Worm (Caenorhabditis elegans) whole organism, L4 larva: Measurements from ENCODE around the gene mrp-2.

Source experiments
- Y105C5A.15 ChIP-seq: fragments of 200-800 bp; sonication (Bioruptor generic); IDR thresholded peaks from 2 replicates; pipeline ENCODE4 v1.3.6; 2022; ENCODE audit warnings: missing genetic modification characterization, missing compliant biosample characterization
- ama-1 ChIP-seq: fragments of 150-350 bp; optimal IDR thresholded peaks from 2 replicates; lab custom pipeline; 2014; ENCODE audit warnings: inconsistent platforms, mixed read lengths
- hmg-1.1 ChIP-seq: fragments of 200-800 bp; sonication (Bioruptor generic); IDR thresholded peaks from 2 replicates; pipeline ENCODE4 v1.3.6; 2022; ENCODE audit warnings: missing genetic modification reagents, missing genetic modification characterization, missing compliant biosample characterization
- lin-1 ChIP-seq: fragments of 200-800 bp; sonication (Bioruptor generic); IDR thresholded peaks from 2 replicates; pipeline ENCODE4 v1.3.6; 2022; ENCODE audit warnings: missing genetic modification reagents, missing genetic modification characterization, missing compliant biosample characterization
- nhr-11 ChIP-seq: fragments of 150-350 bp; optimal IDR thresholded peaks from 2 replicates; lab custom pipeline; 2014; ENCODE audit warnings: missing biosample characterization, missing genetic modification characterization
- nhr-6 ChIP-seq: fragments of 150-350 bp; optimal IDR thresholded peaks from 2 replicates; lab custom pipeline; 2014; ENCODE audit warnings: missing biosample characterization, missing genetic modification characterization
- spr-3 ChIP-seq: fragments of 200-800 bp; sonication (Bioruptor generic); optimal IDR thresholded peaks from 2 replicates; lab custom pipeline; 2018; ENCODE audit warnings: mild to moderate bottlenecking, missing genetic modification characterization, missing compliant biosample characterization
- unc-39 ChIP-seq: sonication (generic microtip); optimal IDR thresholded peaks from 2 replicates; lab custom pipeline; 2017; ENCODE audit warnings: missing biosample characterization, missing genetic modification characterization
- ztf-11 ChIP-seq: fragments of 150-350 bp; optimal IDR thresholded peaks from 2 replicates; lab custom pipeline; 2014; ENCODE audit warnings: missing biosample characterization, missing genetic modification characterization

- TF ChIP-seq ztf-11 (tag; lab: Kevin White, UChicago) (no peak), Y105C5A.15 (no peak), lin-1 (GFP tag; lab: Robert Waterston, UW) (no peak), ama-1 (lab: Kevin White, UChicago) (no peak), unc-39 (tag; lab: Kevin White, UChicago) (no peak), nhr-6 (tag; lab: Kevin White, UChicago) (no peak), nhr-11 (tag; lab: Kevin White, UChicago) (no peak), hmg-1.1 (GFP tag; lab: Robert Waterston, UW) (no peak), spr-3 (GFP tag; lab: Kevin White, UChicago) (no peak)
Measured at ce11 chrX:553875-554274, 18.6 kb downstream of the mrp-2 start, which contains the start of gene F57C12.6.
